Worm (Caenorhabditis elegans): Measurements from ENCODE around the gene C16C8.20.

The C16C8.20 gene

ce11 chrII:3438280-3438679 lies 8.5 kb upstream of the C16C8.20 start:
- TF ChIP-seq lir-3 (tag; optimal IDR thresholded peaks at IDR 0.05; ENCODE audit: poor library complexity) (no peak), tbx-2 (tag; optimal IDR thresholded peaks at IDR 0.05) (no peak), blmp-1 (tag; optimal IDR thresholded peaks at IDR 0.05) (peak; percentile 90)

- TF ChIP-seq snu-23 (GFP tag; optimal IDR thresholded peaks at IDR 0.05) = peak; percentile 38
- peak in 1 of 2 experiments; percentile 20 for TF ChIP-seq efl-1 (optimal IDR thresholded peaks at IDR 0.05)
- no peak for TF ChIP-seq efl-1 (GFP tag; optimal IDR thresholded peaks at IDR 0.05 in 1 of 2)
- peak; percentile 66 for TF ChIP-seq blmp-1 (tag; optimal IDR thresholded peaks at IDR 0.05)
- TF ChIP-seq jun-1 (tag; optimal IDR thresholded peaks at IDR 0.05) = peak; percentile 6
- TF ChIP-seq elt-3 (tag; optimal IDR thresholded peaks at IDR 0.05) = peak in 3 of 6 experiments; percentile 45 to 62 (median 46)
- peak; percentile 64 for TF ChIP-seq nhr-19 (GFP tag; conservative IDR thresholded peaks at IDR 0.05)
- peak; percentile 62 for TF ChIP-seq tlp-1 (tag; optimal IDR thresholded peaks at IDR 0.05)
- TF ChIP-seq dpl-1 (GFP tag; optimal IDR thresholded peaks at IDR 0.05) = peak in 1 of 3 experiments; percentile 3
- TF ChIP-seq xbp-1 (tag; optimal IDR thresholded peaks at IDR 0.05) = peak; percentile 4
- no peak for TF ChIP-seq efl-3 (GFP tag; optimal IDR thresholded peaks at IDR 0.05)
- TF ChIP-seq lin-14 (GFP tag; optimal IDR thresholded peaks at IDR 0.05) = peak; percentile 60
- no peak for TF ChIP-seq snpc-4 (tag; optimal IDR thresholded peaks at IDR 0.05)
- peak in 1 of 2 experiments; percentile 54 for TF ChIP-seq lin-35 (GFP tag; optimal IDR thresholded peaks at IDR 0.05)
- TF ChIP-seq ceh-82 (tag; optimal IDR thresholded peaks at IDR 0.05) = peak in 1 of 3 experiments; percentile 3
- TF ChIP-seq nhr-90 (tag; optimal IDR thresholded peaks at IDR 0.05; ENCODE audit: poor library complexity) = peak; percentile 75
- no peak for TF ChIP-seq mef-2 (tag; optimal IDR thresholded peaks at IDR 0.05)
- peak; percentile 16 for TF ChIP-seq mep-1 (tag; optimal IDR thresholded peaks at IDR 0.05)
- TF ChIP-seq nhr-71 (tag; optimal IDR thresholded peaks at IDR 0.05) = peak; percentile 60
- peak; percentile 22 for TF ChIP-seq tbx-2 (tag; optimal IDR thresholded peaks at IDR 0.05)
- peak; percentile 51 for TF ChIP-seq rnt-1 (tag; optimal IDR thresholded peaks at IDR 0.05)
- no peak for TF ChIP-seq lin-13 (GFP tag; optimal IDR thresholded peaks at IDR 0.05)
- TF ChIP-seq swsn-7 (tag; optimal IDR thresholded peaks at IDR 0.05) = no peak
- peak; percentile 97 for TF ChIP-seq elt-2 (tag; optimal IDR thresholded peaks at IDR 0.05)
- TF ChIP-seq nhr-20 (tag; optimal IDR thresholded peaks at IDR 0.05) = peak; percentile 39
- TF ChIP-seq nhr-85 (tag) = peak; percentile 57
- TF ChIP-seq nhr-47 (tag; optimal IDR thresholded peaks at IDR 0.05) = peak; percentile 64
- TF ChIP-seq sptf-1 (tag; optimal IDR thresholded peaks at IDR 0.05) = no peak
- peak; percentile 10 for TF ChIP-seq sup-37 (GFP tag; optimal IDR thresholded peaks at IDR 0.05)
- peak; percentile 43 for TF ChIP-seq pqm-1 (tag; optimal IDR thresholded peaks at IDR 0.05)
- no peak for TF ChIP-seq lin-15B (tag; optimal IDR thresholded peaks at IDR 0.05)
- 0 out of 2 replicates have a peak, but pooled peaks have one; percentile 6 for TF ChIP-seq grh-1 (GFP tag; IDR thresholded peaks at IDR 0.05)
These were observed 7.5 kb upstream of the C16C8.20 start for ce11 chrII:3439244-3439698.

- TF ChIP-seq isw-1 (GFP tag; IDR thresholded peaks at IDR 0.05) (no peak), sptf-1 (tag; optimal IDR thresholded peaks at IDR 0.05) (no peak), nhr-19 (GFP tag; conservative IDR thresholded peaks at IDR 0.05) (no peak), pqm-1 (tag; optimal IDR thresholded peaks at IDR 0.05) (no peak), elt-2 (tag; optimal IDR thresholded peaks at IDR 0.05) (peak; percentile 86), tlp-1 (tag; optimal IDR thresholded peaks at IDR 0.05) (peak; percentile 57), lin-14 (GFP tag; optimal IDR thresholded peaks at IDR 0.05) (no peak), snpc-4 (tag; optimal IDR thresholded peaks at IDR 0.05) (peak; percentile 59)
These were observed 6.7 kb upstream of the C16C8.20 start for ce11 chrII:3439842-3440640.

- TF ChIP-seq irx-1 (tag; optimal IDR thresholded peaks at IDR 0.05) = no peak
- no peak for TF ChIP-seq alr-1 (tag; optimal IDR thresholded peaks at IDR 0.05; ENCODE audit: borderline replicate concordance)
- no peak for TF ChIP-seq blmp-1 (tag; optimal IDR thresholded peaks at IDR 0.05)
- no peak for TF ChIP-seq unc-62 (GFP tag; optimal IDR thresholded peaks at IDR 0.05)
- TF ChIP-seq vab-15 (tag; optimal IDR thresholded peaks at IDR 0.05) = no peak
- TF ChIP-seq egl-27 (tag; optimal IDR thresholded peaks at IDR 0.05) = no peak
- no peak for TF ChIP-seq efl-3 (GFP tag; optimal IDR thresholded peaks at IDR 0.05)
- TF ChIP-seq lin-13 (GFP tag; optimal IDR thresholded peaks at IDR 0.05) = no peak
- no peak for TF ChIP-seq F16B12.6 (tag; optimal IDR thresholded peaks at IDR 0.05)
These were observed 6.2 kb upstream of the C16C8.20 start, which contains the start of gene C16C8.17 for ce11 chrII:3440641-3440926. Gene C16C8.17 (plus strand): TSS chrII:3440827.
